Fruit fly (Drosophila melanogaster) whole organism, embryonic: ENCODE measurements around the gene Gclc.
A peak's percentile ranks its signal among the peaks of the same experiment; 100 is the strongest.

Experiments used
- CG10654 ChIP-seq: fragments of 200-800 bp; sonication (Bioruptor generic); optimal IDR thresholded peaks from 2 replicates; lab custom pipeline; 2016; ENCODE audit warnings: missing biosample characterization, missing genetic modification characterization
- CG11456 ChIP-seq: fragments of 200-800 bp; sonication (Bioruptor generic); IDR thresholded peaks from 3 replicates; pipeline ENCODE4 v1.3.6; 2022; ENCODE audit warnings: missing biosample characterization, missing genetic modification characterization
- CG12155 ChIP-seq: fragments of 200-800 bp; sonication (Bioruptor generic); optimal IDR thresholded peaks from 3 replicates; lab custom pipeline; 2016; ENCODE audit warnings: missing biosample characterization, missing genetic modification characterization
- CG12659 ChIP-seq: fragments of 200-800 bp; sonication (Bioruptor generic); optimal IDR thresholded peaks from 3 replicates; lab custom pipeline; 2017; ENCODE audit warnings: mild to moderate bottlenecking, missing biosample characterization, missing genetic modification reagents, missing genetic modification characterization
- CG14667 ChIP-seq: fragments of 200-800 bp; sonication (Bioruptor generic); IDR thresholded peaks from 2 replicates; pipeline ENCODE4 v1.3.6; 2022; ENCODE audit warnings: missing biosample characterization, missing genetic modification characterization
- CG14710 ChIP-seq: fragments of 200-800 bp; sonication (Bioruptor generic); optimal IDR thresholded peaks from 3 replicates; lab custom pipeline; 2019; ENCODE audit warnings: missing biosample characterization, mild to moderate bottlenecking, missing genetic modification characterization, moderate library complexity
- CG15601 ChIP-seq: fragments of 200-800 bp; sonication (Bioruptor generic); optimal IDR thresholded peaks from 3 replicates; lab custom pipeline; 2019; ENCODE audit warnings: missing biosample characterization, mild to moderate bottlenecking, missing genetic modification characterization, moderate library complexity
- CG1602 ChIP-seq: fragments of 200-800 bp; sonication (Bioruptor generic); optimal IDR thresholded peaks from 3 replicates; lab custom pipeline; 2016; ENCODE audit warnings: missing biosample characterization, missing genetic modification characterization
- CG16863 ChIP-seq: fragments of 200-800 bp; sonication (Bioruptor generic); optimal IDR thresholded peaks from 3 replicates; lab custom pipeline; 2016; ENCODE audit warnings: missing biosample characterization, missing genetic modification characterization
- CG17186 ChIP-seq: fragments of 200-800 bp; sonication (Bioruptor generic); optimal IDR thresholded peaks from 3 replicates; lab custom pipeline; 2017; ENCODE audit warnings: missing biosample characterization, missing genetic modification reagents, missing genetic modification characterization
- CG2199 ChIP-seq: fragments of 200-800 bp; sonication (Bioruptor generic); IDR thresholded peaks from 3 replicates; pipeline ENCODE4 v1.3.6; 2022; ENCODE audit warnings: missing biosample characterization, missing genetic modification characterization
- CG2875 ChIP-seq: fragments of 200-800 bp; sonication (Bioruptor generic); optimal IDR thresholded peaks from 2 replicates; lab custom pipeline; 2017; ENCODE audit warnings: missing biosample characterization, mild to moderate bottlenecking, missing genetic modification characterization, missing genetic modification reagents
- CG31388 ChIP-seq: fragments of 200-800 bp; sonication (Bioruptor generic); optimal IDR thresholded peaks from 2 replicates; lab custom pipeline; 2016; ENCODE audit warnings: missing biosample characterization, missing genetic modification characterization
- CG33213 ChIP-seq: fragments of 200-800 bp; sonication (Bioruptor generic); optimal IDR thresholded peaks from 3 replicates; lab custom pipeline; 2016; ENCODE audit warnings: missing biosample characterization, missing genetic modification characterization
- CG34376 ChIP-seq: fragments of 200-800 bp; sonication (Bioruptor generic); optimal IDR thresholded peaks from 2 replicates; lab custom pipeline; 2018; ENCODE audit warnings: missing biosample characterization, mild to moderate bottlenecking, missing genetic modification characterization
- CG4328 ChIP-seq: fragments of 200-800 bp; sonication (Bioruptor generic); optimal IDR thresholded peaks from 3 replicates; lab custom pipeline; 2017; ENCODE audit warnings: missing biosample characterization, missing genetic modification reagents, missing genetic modification characterization
- CG5245 ChIP-seq: fragments of 200-800 bp; sonication (Bioruptor generic); optimal IDR thresholded peaks from 3 replicates; lab custom pipeline; 2016; ENCODE audit warnings: missing biosample characterization, missing genetic modification characterization
- CG6683 ChIP-seq: fragments of 200-800 bp; sonication (Bioruptor generic); optimal IDR thresholded peaks from 2 replicates; lab custom pipeline; 2017; ENCODE audit warnings: missing biosample characterization, mild to moderate bottlenecking, missing genetic modification characterization, missing genetic modification reagents
- CG6854 ChIP-seq: fragments of 200-800 bp; sonication (Bioruptor generic); optimal IDR thresholded peaks from 3 replicates; lab custom pipeline; 2017; ENCODE audit warnings: missing biosample characterization, mild to moderate bottlenecking, missing genetic modification characterization
- CG7372 ChIP-seq: fragments of 200-800 bp; sonication (Bioruptor generic); IDR thresholded peaks from 2 replicates; pipeline ENCODE4 v1.3.6; 2022; ENCODE audit warnings: missing biosample characterization, missing genetic modification characterization
- CG7556 ChIP-seq: fragments of 200-800 bp; sonication (Bioruptor generic); optimal IDR thresholded peaks from 2 replicates; lab custom pipeline; 2017; ENCODE audit warnings: missing biosample characterization, mild to moderate bottlenecking, missing genetic modification characterization
- CG7839 ChIP-seq: fragments of 200-800 bp; sonication (Bioruptor generic); optimal IDR thresholded peaks from 3 replicates; lab custom pipeline; 2018; ENCODE audit warnings: missing biosample characterization, mild to moderate bottlenecking, missing genetic modification characterization, moderate library complexity
- CG8290 ChIP-seq, 3 experiments: fragments of 200-800 bp; sonication (Bioruptor generic); optimal IDR thresholded peaks; 2 replicates each; lab custom pipeline; 2016 to 2019; ENCODE audit warnings: missing biosample characterization in 3 of 3, missing genetic modification characterization in 3 of 3, mild to moderate bottlenecking in 2 of 3, moderate library complexity in 1 of 3
- CG8924 ChIP-seq: fragments of 200-800 bp; optimal IDR thresholded peaks from 3 replicates; lab custom pipeline; 2019; ENCODE audit warnings: missing biosample characterization, mild to moderate bottlenecking, missing genetic modification characterization, moderate library complexity
- Doc2 ChIP-seq: fragments of 200-800 bp; sonication (Bioruptor generic); IDR thresholded peaks from 2 replicates; pipeline ENCODE4 v1.3.6; 2022; ENCODE audit warnings: missing biosample characterization, missing genetic modification characterization
- Dp ChIP-seq: fragments of 200-800 bp; sonication (Bioruptor generic); optimal IDR thresholded peaks from 2 replicates; lab custom pipeline; 2018; ENCODE audit warnings: missing biosample characterization, mild to moderate bottlenecking, missing genetic modification characterization, moderate library complexity
- ERR ChIP-seq: fragments of 200-800 bp; sonication (Bioruptor generic); optimal IDR thresholded peaks from 2 replicates; lab custom pipeline; 2016; ENCODE audit warnings: missing biosample characterization, missing genetic modification characterization
- Hr51 ChIP-seq, 2 experiments: fragments of 200-800 bp; sonication (Bioruptor generic); optimal IDR thresholded peaks; 2 replicates in 1 of 2; 3 replicates in 1 of 2; lab custom pipeline; 2016 to 2018; ENCODE audit warnings: missing biosample characterization in 2 of 2, missing genetic modification characterization in 2 of 2, mild to moderate bottlenecking in 1 of 2, moderate library complexity in 1 of 2
- Myb ChIP-seq: fragments of 200-800 bp; sonication (Bioruptor generic); optimal IDR thresholded peaks from 2 replicates; lab custom pipeline; 2016; ENCODE audit warnings: missing biosample characterization, missing genetic modification characterization
- Sox100B ChIP-seq: fragments of 200-800 bp; sonication (Bioruptor generic); optimal IDR thresholded peaks from 3 replicates; lab custom pipeline; 2018; ENCODE audit warnings: missing biosample characterization, mild to moderate bottlenecking, missing genetic modification characterization
- Sry-δ ChIP-seq: fragments of 200-800 bp; sonication (Bioruptor generic); optimal IDR thresholded peaks from 2 replicates; lab custom pipeline; 2016; ENCODE audit warnings: missing biosample characterization, missing genetic modification characterization
- Stat92E ChIP-seq, 3 experiments: fragments of >200 bp in 2 of 3; fragments of 200-800 bp in 1 of 3; sonication (Bioruptor generic) in 1 of 3; optimal IDR thresholded peaks; 2 replicates each; lab custom pipeline; 2017 to 2019; ENCODE audit warnings: missing biosample characterization in 3 of 3, missing genetic modification characterization in 3 of 3, mild to moderate bottlenecking in 1 of 3, moderate library complexity in 1 of 3
- bsh ChIP-seq, 2 experiments: fragments of 200-800 bp; sonication (Bioruptor generic); optimal IDR thresholded peaks; 2 replicates each; lab custom pipeline; 2017 to 2018; ENCODE audit warnings: mild to moderate bottlenecking in 2 of 2, missing biosample characterization in 2 of 2, missing genetic modification characterization in 2 of 2, moderate library complexity in 1 of 2
- chinmo ChIP-seq: fragments of 200-800 bp; sonication (Bioruptor generic); IDR thresholded peaks from 4 replicates; pipeline ENCODE4 v1.3.6; 2022; ENCODE audit warnings: missing biosample characterization, missing genetic modification characterization; ENCODE audit not compliant: partially characterized antibody
- gcm2 ChIP-seq: fragments of 200-800 bp; sonication (Bioruptor generic); optimal IDR thresholded peaks from 2 replicates; lab custom pipeline; 2016; ENCODE audit warnings: missing biosample characterization, missing genetic modification characterization
- gsb-n ChIP-seq: fragments of 200-800 bp; sonication (Bioruptor generic); optimal IDR thresholded peaks from 3 replicates; lab custom pipeline; 2018; ENCODE audit warnings: missing biosample characterization, mild to moderate bottlenecking, missing genetic modification characterization
- hth ChIP-seq: fragments of >200 bp; optimal IDR thresholded peaks from 2 replicates; lab custom pipeline; 2017; ENCODE audit warnings: inconsistent platforms
- insv ChIP-seq, 2 experiments: fragments of 200-800 bp; sonication (Bioruptor generic); optimal IDR thresholded peaks; 3 replicates each; lab custom pipeline; 2016 to 2018; ENCODE audit warnings: missing biosample characterization in 2 of 2, missing genetic modification characterization in 2 of 2
- nerfin-2 ChIP-seq: fragments of 200-800 bp; sonication (Bioruptor generic); IDR thresholded peaks from 2 replicates; pipeline ENCODE4 v1.3.6; 2022; ENCODE audit warnings: missing biosample characterization, missing genetic modification characterization; ENCODE audit not compliant: partially characterized antibody
- nmo ChIP-seq: fragments of 200-800 bp; sonication (Bioruptor generic); optimal IDR thresholded peaks from 2 replicates; lab custom pipeline; 2018; ENCODE audit warnings: missing biosample characterization, mild to moderate bottlenecking, missing genetic modification characterization, moderate library complexity
- pho ChIP-seq: fragments of 200-800 bp; sonication (Bioruptor generic); optimal IDR thresholded peaks from 2 replicates; lab custom pipeline; 2016; ENCODE audit warnings: missing biosample characterization, missing genetic modification characterization
- pzg ChIP-seq: fragments of 200-800 bp; sonication (Bioruptor generic); optimal IDR thresholded peaks from 3 replicates; lab custom pipeline; 2018; ENCODE audit warnings: missing biosample characterization, mild to moderate bottlenecking, missing genetic modification characterization, moderate library complexity
- scrt ChIP-seq: fragments of 200-800 bp; sonication (Bioruptor generic); optimal IDR thresholded peaks from 2 replicates; lab custom pipeline; 2018; ENCODE audit warnings: missing biosample characterization, mild to moderate bottlenecking, missing genetic modification characterization, moderate library complexity
- sd ChIP-seq: fragments of 200-800 bp; sonication (Bioruptor generic); optimal IDR thresholded peaks from 3 replicates; lab custom pipeline; 2018; ENCODE audit warnings: missing biosample characterization, mild to moderate bottlenecking, missing genetic modification characterization, moderate library complexity
- seq ChIP-seq: fragments of 200-800 bp; sonication (Bioruptor generic); IDR thresholded peaks from 2 replicates; pipeline ENCODE4 v1.3.6; 2022; ENCODE audit warnings: missing biosample characterization, missing genetic modification characterization
- shn ChIP-seq: fragments of 200-800 bp; sonication (Bioruptor generic); optimal IDR thresholded peaks from 3 replicates; lab custom pipeline; 2016; ENCODE audit warnings: missing biosample characterization, missing genetic modification characterization
- trh ChIP-seq: fragments of 200-800 bp; sonication (Bioruptor generic); optimal IDR thresholded peaks from 2 replicates; lab custom pipeline; 2016; ENCODE audit warnings: missing biosample characterization, missing genetic modification characterization
- vvl ChIP-seq: fragments of 200-800 bp; sonication (Bioruptor generic); IDR thresholded peaks from 2 replicates; pipeline ENCODE4 v1.3.6; 2022; ENCODE audit warnings: missing biosample characterization, missing genetic modification characterization
- z ChIP-seq: fragments of 200-800 bp; sonication (Bioruptor generic); IDR thresholded peaks from 3 replicates; pipeline ENCODE4 v1.3.6; 2022; ENCODE audit warnings: missing biosample characterization, missing genetic modification characterization

Gene Gclc

DNA sequence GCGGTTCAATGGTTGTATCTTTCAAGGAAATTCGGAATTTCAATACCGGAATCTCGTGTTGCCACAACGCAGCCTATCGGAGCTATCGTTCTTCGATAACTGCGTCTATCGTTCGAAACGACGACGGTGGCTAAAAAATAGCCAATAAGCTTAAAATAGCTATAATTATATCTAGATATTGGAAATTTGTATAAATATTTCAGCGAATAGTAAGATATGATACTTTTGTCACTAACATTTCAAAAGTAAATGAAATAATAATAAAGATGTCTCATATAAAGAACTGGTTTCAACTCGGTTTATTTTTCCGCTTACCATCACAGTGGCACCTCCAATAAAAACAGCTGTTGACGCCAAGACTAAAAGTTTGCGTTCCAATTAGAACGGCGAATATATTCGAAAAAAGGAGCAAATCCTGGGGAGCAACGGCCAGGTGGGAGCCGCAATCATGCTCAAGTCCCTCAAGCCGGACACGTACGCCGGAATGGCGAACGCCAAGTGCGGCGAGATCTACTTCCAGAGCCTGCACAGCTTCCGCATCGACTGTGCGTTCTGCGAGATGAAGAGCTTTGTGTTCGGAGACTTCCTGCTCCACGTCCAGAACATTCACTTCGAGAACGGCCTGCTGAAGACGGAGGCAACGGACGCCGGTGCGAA lies 29.7 kb upstream of the Gclc start, which contains the start of the genes alpha-PheRS and CG2129 (continued):
- no peak for TF ChIP-seq Sox100B
- no peak for TF ChIP-seq gcm2 (GFP tag; lab: Kevin White, UChicago)
- TF ChIP-seq Doc2 (GFP tag; lab: Robert Waterston, UW) = no peak
- TF ChIP-seq Dp = peak; percentile 18
- TF ChIP-seq vvl (GFP tag; lab: Robert Waterston, UW) = no peak
- peak; percentile 40 for TF ChIP-seq pzg (GFP tag; lab: Kevin White, UChicago)
- no peak for TF ChIP-seq Hr51 (GFP tag; optimal IDR thresholded peaks at IDR 0.05; lab: Kevin White, UChicago)
- TF ChIP-seq nerfin-2 (GFP tag; lab: Robert Waterston, UW) = no peak
- no peak for TF ChIP-seq CG33213 (GFP tag; lab: Kevin White, UChicago)
- TF ChIP-seq Myb = no peak
- no peak for TF ChIP-seq ERR (GFP tag; lab: Kevin White, UChicago)
- TF ChIP-seq seq (GFP tag; lab: Robert Waterston, UW) = no peak
- TF ChIP-seq CG7839 (tag; lab: Kevin White, UChicago) = no peak
- no peak for TF ChIP-seq z
- TF ChIP-seq CG6854 (GFP tag; lab: Kevin White, UChicago) = no peak
- TF ChIP-seq trh (GFP tag; lab: Kevin White, UChicago) = no peak
- TF ChIP-seq CG7372 (GFP tag; lab: Robert Waterston, UW) = no peak
- peak; percentile 10 for TF ChIP-seq Sry-δ (GFP tag; lab: Kevin White, UChicago)
- peak; percentile 55 for TF ChIP-seq CG14710
- TF ChIP-seq CG1602 (GFP tag; lab: Kevin White, UChicago) = no peak
- TF ChIP-seq CG34376 = peak; percentile 52
- peak; percentile 23 for TF ChIP-seq pho
- peak in 1 of 2 experiments; percentile 87 for TF ChIP-seq insv (GFP tag; optimal IDR thresholded peaks at IDR 0.05; lab: Kevin White, UChicago)
- TF ChIP-seq CG16863 (GFP tag; lab: Kevin White, UChicago) = no peak
- peak in 1 of 3 experiments; percentile 61 for TF ChIP-seq Stat92E (GFP tag; optimal IDR thresholded peaks at IDR 0.05; lab: Kevin White, UChicago)
- peak; percentile 38 for TF ChIP-seq CG17186 (GFP tag; lab: Kevin White, UChicago)
- TF ChIP-seq CG6683 (GFP tag; lab: Kevin White, UChicago) = no peak
- TF ChIP-seq sd (tag; lab: Kevin White, UChicago) = no peak
- no peak for TF ChIP-seq gsb-n (tag; lab: Kevin White, UChicago)
- TF ChIP-seq CG10654 (GFP tag; lab: Kevin White, UChicago) = no peak
- TF ChIP-seq shn (GFP tag; lab: Kevin White, UChicago) = no peak
- TF ChIP-seq CG8290 (GFP tag; optimal IDR thresholded peaks at IDR 0.05; lab: Kevin White, UChicago) = no peak
- TF ChIP-seq CG8290 (tag; optimal IDR thresholded peaks at IDR 0.05; lab: Kevin White, UChicago) = no peak
- no peak for TF ChIP-seq scrt
- TF ChIP-seq CG2199 = no peak
- TF ChIP-seq CG11456 (GFP tag; lab: Robert Waterston, UW) = no peak
- TF ChIP-seq CG14667 (GFP tag; lab: Robert Waterston, UW) = no peak
- peak; percentile 38 for TF ChIP-seq nmo (GFP tag; lab: Kevin White, UChicago)
- TF ChIP-seq CG4328 (GFP tag; lab: Kevin White, UChicago) = peak; percentile 3
- TF ChIP-seq CG15601 (tag; lab: Kevin White, UChicago) = peak; percentile 9
- TF ChIP-seq bsh (GFP tag; optimal IDR thresholded peaks at IDR 0.05; lab: Kevin White, UChicago) = peak in 1 of 2 experiments; percentile 24
- TF ChIP-seq CG12659 = peak; percentile 13
- TF ChIP-seq CG2875 (GFP tag; lab: Kevin White, UChicago) = no peak
- no peak for TF ChIP-seq hth (lab: Kevin White, UChicago)
- peak; percentile 48 for TF ChIP-seq CG8924 (tag; lab: Kevin White, UChicago)
- no peak for TF ChIP-seq CG5245
- no peak for TF ChIP-seq chinmo (GFP tag; lab: Robert Waterston, UW)
- peak; percentile 3 for TF ChIP-seq CG12155 (GFP tag; lab: Kevin White, UChicago)
- peak; percentile 32 for TF ChIP-seq CG7556 (GFP tag; lab: Kevin White, UChicago)
- no peak for TF ChIP-seq CG31388 (GFP tag; lab: Kevin White, UChicago)
